Worm (Caenorhabditis elegans) whole organism, L3 larva: ENCODE measurements around the gene faah-1.

Experiments
- ZK546.5 ChIP-seq: sonication (generic microtip); optimal IDR thresholded peaks from 2 replicates; lab custom pipeline; 2017; ENCODE audit warnings: missing biosample characterization, missing genetic modification characterization
- ama-1 ChIP-seq: fragments of 150-350 bp; optimal IDR thresholded peaks from 2 replicates; lab custom pipeline; 2018
- ceh-16 ChIP-seq: sonication (generic microtip); optimal IDR thresholded peaks from 2 replicates; lab custom pipeline; 2017; ENCODE audit warnings: missing biosample characterization, missing genetic modification characterization
- ceh-28 ChIP-seq: fragments of 150-350 bp; optimal IDR thresholded peaks from 2 replicates; lab custom pipeline; 2014; ENCODE audit warnings: missing biosample characterization, missing genetic modification reagents, missing genetic modification characterization
- ceh-9 ChIP-seq: sonication (generic microtip); optimal IDR thresholded peaks from 2 replicates; lab custom pipeline; 2018; ENCODE audit warnings: missing biosample characterization, missing genetic modification characterization
- daf-12 ChIP-seq: fragments of 150-350 bp; optimal IDR thresholded peaks from 2 replicates; lab custom pipeline; 2014; ENCODE audit warnings: missing biosample characterization, missing genetic modification reagents, missing genetic modification characterization
- egl-27 ChIP-seq: sonication (generic microtip); optimal IDR thresholded peaks from 4 replicates; lab custom pipeline; 2017; ENCODE audit warnings: missing biosample characterization, missing genetic modification reagents, missing genetic modification characterization
- egl-5 ChIP-seq: fragments of 150-350 bp; optimal IDR thresholded peaks from 2 replicates; lab custom pipeline; 2017; ENCODE audit warnings: missing biosample characterization, missing genetic modification reagents, missing genetic modification characterization, inconsistent platforms
- elt-2 ChIP-seq: sonication (generic microtip); optimal IDR thresholded peaks from 2 replicates; lab custom pipeline; 2016; ENCODE audit warnings: missing genetic modification reagents, mild to moderate bottlenecking, missing genetic modification characterization, missing compliant biosample characterization
- eor-1 ChIP-seq, 2 experiments: fragments of 150-350 bp; optimal IDR thresholded peaks; 2 replicates each; lab custom pipeline; 2014 to 2018; ENCODE audit warnings: missing biosample characterization in 2 of 2, missing genetic modification characterization in 2 of 2
- fos-1 ChIP-seq: fragments of 150-350 bp; optimal IDR thresholded peaks from 2 replicates; lab custom pipeline; 2014; ENCODE audit warnings: missing biosample characterization, missing genetic modification characterization
- hmg-11 ChIP-seq: sonication (generic microtip); optimal IDR thresholded peaks from 2 replicates; lab custom pipeline; 2016; ENCODE audit warnings: missing genetic modification characterization, missing compliant biosample characterization
- lin-15B ChIP-seq: fragments of 150-350 bp; optimal IDR thresholded peaks from 2 replicates; lab custom pipeline; 2014; ENCODE audit warnings: missing biosample characterization, missing genetic modification characterization
- lin-39 ChIP-seq: fragments of 150-350 bp; optimal IDR thresholded peaks from 2 replicates; lab custom pipeline; 2018; ENCODE audit warnings: missing biosample characterization, missing genetic modification reagents, missing genetic modification characterization
- lsy-12 ChIP-seq: sonication (generic microtip); optimal IDR thresholded peaks from 2 replicates; lab custom pipeline; 2016; ENCODE audit warnings: mild to moderate bottlenecking, missing genetic modification characterization, missing compliant biosample characterization
- mdl-1 ChIP-seq: fragments of 150-350 bp; optimal IDR thresholded peaks from 2 replicates; lab custom pipeline; 2014; ENCODE audit warnings: missing biosample characterization, missing genetic modification characterization
- mml-1 ChIP-seq: fragments of 150-350 bp; sonication (generic microtip); optimal IDR thresholded peaks from 3 replicates; lab custom pipeline; 2014; ENCODE audit warnings: missing biosample characterization, missing genetic modification characterization
- nfya-1 ChIP-seq: sonication (generic microtip); optimal IDR thresholded peaks from 2 replicates; lab custom pipeline; 2017; ENCODE audit warnings: missing genetic modification characterization, mild to moderate bottlenecking, missing compliant biosample characterization, antibody characterized with exemption, moderate library complexity; ENCODE audit not compliant: insufficient read depth
- nhr-11 ChIP-seq: fragments of 150-350 bp; optimal IDR thresholded peaks from 2 replicates; lab custom pipeline; 2014; ENCODE audit warnings: missing biosample characterization, missing genetic modification characterization
- nhr-12 ChIP-seq: fragments of 150-350 bp; optimal IDR thresholded peaks from 2 replicates; lab custom pipeline; 2014; ENCODE audit warnings: missing biosample characterization, missing genetic modification characterization
- nhr-237 ChIP-seq: fragments of 150-350 bp; optimal IDR thresholded peaks from 2 replicates; lab custom pipeline; 2014; ENCODE audit warnings: missing biosample characterization, missing genetic modification characterization
- nhr-25 ChIP-seq: sonication (generic microtip); optimal IDR thresholded peaks from 2 replicates; lab custom pipeline; 2017; ENCODE audit warnings: missing biosample characterization, missing genetic modification characterization
- pha-4 ChIP-seq: fragments of 150-350 bp; optimal IDR thresholded peaks from 2 replicates; lab custom pipeline; 2014; ENCODE audit warnings: missing biosample characterization, missing genetic modification reagents, missing genetic modification characterization
- sea-2 ChIP-seq: fragments of 150-350 bp; sonication (generic microtip); optimal IDR thresholded peaks from 4 replicates; lab custom pipeline; 2014; ENCODE audit warnings: missing biosample characterization, missing genetic modification reagents, missing genetic modification characterization
- snpc-4 ChIP-seq: fragments of 150-350 bp; optimal IDR thresholded peaks from 2 replicates; lab custom pipeline; 2014; ENCODE audit warnings: missing biosample characterization, missing genetic modification characterization
- zag-1 ChIP-seq: fragments of 150-350 bp; optimal IDR thresholded peaks from 2 replicates; lab custom pipeline; 2014; ENCODE audit warnings: missing biosample characterization, missing genetic modification characterization
- ztf-4 ChIP-seq: fragments of 150-350 bp; optimal IDR thresholded peaks from 2 replicates; lab custom pipeline; 2014; ENCODE audit warnings: missing biosample characterization, missing genetic modification characterization

Gene faah-1

DNA sequence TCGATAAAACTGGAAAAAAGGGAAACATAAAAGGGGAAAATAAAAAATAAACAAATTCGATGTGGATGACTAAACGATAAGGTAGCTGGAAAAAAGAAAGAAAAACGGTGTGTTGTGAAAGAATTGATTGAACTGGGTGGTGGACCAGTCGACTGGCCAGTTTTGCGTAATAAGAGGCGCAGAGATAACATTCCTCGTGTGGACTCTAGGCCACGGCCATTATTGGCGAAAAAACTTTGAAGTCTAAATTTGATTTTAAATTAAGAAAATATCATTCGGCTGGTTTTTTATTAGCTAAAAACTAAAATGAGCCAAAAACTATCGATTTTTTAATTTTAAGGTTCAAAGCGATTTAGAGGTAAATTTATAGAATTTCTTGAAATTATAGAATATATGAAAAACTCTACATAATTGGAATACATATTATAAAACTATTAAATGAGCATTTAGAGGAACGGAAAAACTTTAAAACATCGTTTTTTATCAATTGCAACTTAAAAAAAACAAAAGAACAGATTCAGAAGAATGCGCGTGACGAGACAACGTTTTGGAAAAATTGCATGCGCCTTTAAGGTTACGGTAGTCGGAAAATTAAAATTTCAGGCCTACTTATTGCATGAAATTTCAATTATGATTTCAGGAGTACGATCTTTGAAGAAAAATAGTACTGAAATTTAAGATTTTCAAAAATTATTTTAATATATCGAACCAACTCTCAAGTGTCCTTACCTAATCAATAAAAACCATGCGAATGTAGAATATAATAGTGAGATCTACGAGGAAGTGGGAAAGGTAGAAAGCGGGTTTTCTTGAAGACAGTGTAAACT lies 46.3 kb downstream of the faah-1 start, which contains the start of gene hgrs-1:
Gene hgrs-1, minus strand, starts transcription at position 777 of the 827 bp plus-strand sequence.
- TF ChIP-seq ceh-9 (tag; lab: Kevin White, UChicago) (no peak), ceh-28 (tag; lab: Kevin White, UChicago) (peak; percentile 36), mml-1 (tag; lab: Kevin White, UChicago) (no peak), lin-15B (tag; lab: Kevin White, UChicago) (peak; percentile 38), lin-39 (tag; lab: Kevin White, UChicago) (no peak), hmg-11 (tag; lab: Kevin White, UChicago) (peak; percentile 62), egl-5 (no peak), lsy-12 (tag; lab: Kevin White, UChicago) (no peak), ZK546.5 (tag; lab: Kevin White, UChicago) (no peak), ceh-16 (tag; lab: Kevin White, UChicago) (no peak), ama-1 (no peak), elt-2 (peak; percentile 8), snpc-4 (tag; lab: Kevin White, UChicago) (peak; percentile 32), nfya-1 (tag; lab: Kevin White, UChicago) (peak; percentile 76)

DNA sequence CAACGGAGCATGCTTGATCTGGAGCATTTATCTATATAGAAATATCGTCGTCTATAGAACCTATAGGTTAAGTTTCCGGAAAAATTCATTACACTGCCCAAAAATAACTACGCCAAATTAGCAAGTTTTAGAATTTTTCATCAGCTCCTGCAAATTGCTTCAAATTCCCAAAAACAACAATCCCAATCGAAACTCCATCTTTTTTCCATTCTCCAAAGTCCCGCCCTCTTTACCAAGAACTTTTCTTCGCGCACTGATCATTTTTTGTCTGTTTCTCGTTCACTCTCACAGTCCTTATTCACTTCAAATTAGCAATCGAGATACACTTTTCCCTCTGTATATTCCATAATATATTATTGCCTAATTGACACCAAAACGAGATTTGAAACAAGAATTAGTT lies 47.1 kb downstream of the faah-1 start, which contains the start of gene svh-1:
Gene svh-1, plus strand, starts transcription at position 301 of the 400 bp plus-strand sequence.
- TF ChIP-seq egl-5, result no peak
- no peak for TF ChIP-seq ztf-4 (tag; lab: Kevin White, UChicago)
- TF ChIP-seq ceh-16 (tag; lab: Kevin White, UChicago), result no peak
- no peak for TF ChIP-seq zag-1
- TF ChIP-seq snpc-4 (tag; lab: Kevin White, UChicago), result no peak
- TF ChIP-seq nhr-237 (tag; lab: Kevin White, UChicago), result no peak
- no peak for TF ChIP-seq nhr-25 (tag; lab: Kevin White, UChicago)
- no peak for TF ChIP-seq ama-1
- no peak for TF ChIP-seq mml-1 (tag; lab: Kevin White, UChicago)
- no peak for TF ChIP-seq egl-27 (tag; lab: Kevin White, UChicago)
- TF ChIP-seq nhr-12 (tag; lab: Kevin White, UChicago), result no peak
- TF ChIP-seq daf-12 (tag; lab: Kevin White, UChicago), result no peak
- TF ChIP-seq elt-2, result no peak

DNA sequence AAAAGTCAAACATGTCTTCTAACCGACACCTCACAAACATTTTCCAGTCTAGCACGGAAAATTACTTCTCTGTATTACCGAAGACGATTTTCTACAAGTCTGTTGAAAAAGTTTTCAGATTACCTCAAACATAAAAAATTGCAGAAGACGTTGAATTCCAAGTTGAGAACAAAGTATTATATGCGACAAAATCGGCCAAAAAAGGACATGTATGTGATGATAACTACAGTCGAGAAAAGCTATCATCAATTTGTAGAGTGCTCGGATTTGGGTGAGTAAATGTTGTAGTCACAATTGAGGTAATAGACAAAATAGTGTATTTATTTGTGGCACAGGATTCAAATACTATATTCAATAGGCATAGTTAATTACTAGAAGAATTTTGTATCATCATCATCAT lies 49.7 kb downstream of the faah-1 start:
- TF ChIP-seq ceh-9 (tag; lab: Kevin White, UChicago) (no peak), sea-2 (GFP tag; lab: Kevin White, UChicago) (no peak)
- TF ChIP-seq, all 47 proteins: peak for 0

DNA sequence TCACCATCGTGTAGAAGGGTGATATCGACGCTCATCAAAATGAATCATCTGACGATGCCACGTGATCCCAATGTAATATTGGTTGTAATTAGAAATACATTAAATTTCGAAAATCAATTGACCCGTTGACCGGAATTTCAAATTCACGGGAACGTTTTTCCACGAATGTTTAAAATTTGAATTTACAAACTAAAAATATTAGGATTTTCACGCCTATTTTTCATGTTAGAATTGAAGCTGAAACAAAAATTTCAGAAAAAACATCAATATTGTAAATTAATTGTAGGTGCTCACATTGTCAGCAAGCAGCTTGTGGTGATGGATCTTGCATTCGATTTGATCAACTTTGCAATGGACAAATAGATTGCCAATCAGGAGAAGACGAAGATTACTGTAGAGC lies 51.1 kb downstream of the faah-1 start, which contains the start of gene C07G1.6:
Gene C07G1.6, minus strand, starts transcription at position 101 of the 400 bp plus-strand sequence.
- TF ChIP-seq hmg-11 (tag; lab: Kevin White, UChicago) (no peak), mdl-1 (tag; lab: Kevin White, UChicago) (no peak), nfya-1 (tag; lab: Kevin White, UChicago) (no peak), nhr-11 (no peak), pha-4 (tag; lab: Kevin White, UChicago) (no peak), fos-1 (tag; lab: Kevin White, UChicago) (no peak), eor-1 (tag; optimal IDR thresholded peaks at IDR 0.05; lab: Kevin White, UChicago) (no peak), mml-1 (tag; lab: Kevin White, UChicago) (no peak), egl-27 (tag; lab: Kevin White, UChicago) (no peak)
